Fruit fly (Drosophila melanogaster) Kc167 (cell line): ENCODE measurements around the gene CG11756.

ENCODE experiments used
- Myc ChIP-seq: fragments of >200 bp; optimal IDR thresholded peaks from 2 replicates; lab custom pipeline; 2017; ENCODE audit warnings: missing external identifiers
- Sin3A ChIP-seq: fragments of >200 bp; optimal IDR thresholded peaks from 2 replicates; lab custom pipeline; 2018; ENCODE audit warnings: missing external identifiers
- h ChIP-seq: fragments of >200 bp; optimal IDR thresholded peaks from 3 replicates; lab custom pipeline; 2018; ENCODE audit warnings: missing external identifiers
- insv ChIP-seq: fragments of >200 bp; optimal IDR thresholded peaks from 3 replicates; lab custom pipeline; 2018; ENCODE audit warnings: missing external identifiers
- psq ChIP-seq: fragments of >200 bp; optimal IDR thresholded peaks from 2 replicates; lab custom pipeline; 2017; ENCODE audit warnings: missing external identifiers
- ttk ChIP-seq: sonication (Bioruptor generic); optimal IDR thresholded peaks from 2 replicates; lab custom pipeline; 2017; ENCODE audit warnings: missing external identifiers

DNA sequence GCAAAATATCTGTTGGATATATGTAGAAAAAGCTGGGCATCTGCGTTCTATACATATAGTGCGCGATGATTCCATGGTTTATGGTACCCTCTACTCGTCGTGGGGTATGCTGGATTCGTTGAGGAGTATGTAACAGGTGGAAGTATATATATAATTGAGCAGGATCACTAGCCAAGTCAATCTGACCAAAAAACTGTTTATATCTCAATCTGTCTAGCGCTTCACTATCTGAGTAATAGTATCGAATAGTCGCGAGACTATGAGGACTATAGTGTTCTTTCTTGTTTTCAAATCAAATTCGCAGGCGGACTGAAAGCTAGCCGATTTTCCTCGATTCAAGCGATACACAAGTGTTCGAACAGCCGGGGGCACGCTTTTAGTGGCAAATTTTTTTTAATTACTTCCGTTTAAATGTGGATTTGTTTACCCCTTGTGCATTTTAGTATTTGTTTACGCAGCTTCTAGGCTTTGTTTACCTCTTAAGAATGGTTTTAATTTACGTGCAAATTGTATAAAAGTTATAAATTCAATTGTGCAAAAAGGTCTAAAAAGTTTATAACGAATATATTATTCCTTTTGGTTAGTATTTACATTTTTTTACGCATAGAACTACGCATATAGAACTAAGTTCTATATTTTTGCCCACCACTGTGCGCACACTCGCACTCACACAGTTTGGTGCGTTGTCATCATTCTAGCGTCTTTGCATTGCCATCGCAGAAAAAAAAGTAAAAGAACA, 42.9 kb downstream of the CG11756 start:
- no peak for TF ChIP-seq insv (lab: Kevin White, UChicago)
- no peak for TF ChIP-seq psq (lab: Kevin White, UChicago)
- TF ChIP-seq Myc (lab: Kevin White, UChicago) = no peak
- TF ChIP-seq h (lab: Kevin White, UChicago) = no peak
- TF ChIP-seq Sin3A (lab: Kevin White, UChicago) = no peak
- no peak for TF ChIP-seq ttk (lab: Kevin White, UChicago)
